Fruit fly (Drosophila melanogaster): ENCODE data around the gene CG31664.

DNA sequence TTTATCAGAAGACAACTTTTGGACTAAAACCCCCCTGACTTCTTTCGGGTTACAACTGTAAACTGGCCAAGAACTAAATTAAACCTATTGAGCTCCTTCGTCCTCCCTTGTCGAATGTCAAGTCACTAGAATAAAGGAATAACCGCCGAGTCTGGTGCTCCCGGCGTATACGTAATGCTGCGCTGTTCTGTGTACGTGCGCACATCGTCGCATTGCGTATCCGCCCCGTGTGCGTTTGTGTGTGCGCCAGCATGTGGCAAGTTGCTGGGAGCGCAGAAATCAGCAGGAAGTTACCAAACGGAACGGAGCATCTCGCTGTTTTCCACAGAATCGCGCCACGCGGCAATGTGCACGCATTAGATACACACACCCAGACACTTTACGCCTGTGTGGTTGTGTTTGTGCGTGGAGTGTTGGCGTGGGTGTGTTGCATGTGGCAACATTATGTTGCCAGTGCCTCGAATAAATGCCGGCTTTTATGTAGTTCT is 47.4 kb upstream of the CG31664 start:
- no peak for TF ChIP-seq fd96Ca (GFP tag; IDR thresholded peaks at IDR 0.05)
- no peak for TF ChIP-seq CG34367 (tag; optimal IDR thresholded peaks at IDR 0.05)
- no peak for TF ChIP-seq CG8159 (tag; optimal IDR thresholded peaks at IDR 0.05)
- no peak for TF ChIP-seq CG13204 (GFP tag; optimal IDR thresholded peaks at IDR 0.05)
- TF ChIP-seq gl (tag; optimal IDR thresholded peaks at IDR 0.05) = no peak
- no peak for TF ChIP-seq CG15710 (tag; optimal IDR thresholded peaks at IDR 0.05)
- TF ChIP-seq rn (GFP tag; IDR thresholded peaks at IDR 0.05) = no peak
- TF ChIP-seq CG9948 (tag; optimal IDR thresholded peaks at IDR 0.05) = no peak
- TF ChIP-seq CG10348 (GFP tag; IDR thresholded peaks at IDR 0.05) = no peak
- TF ChIP-seq CG17806 (tag; optimal IDR thresholded peaks at IDR 0.05) = no peak
- TF ChIP-seq CG8301 (tag; optimal IDR thresholded peaks at IDR 0.05) = no peak
- no peak for TF ChIP-seq EcR (GFP tag; optimal IDR thresholded peaks at IDR 0.05)
- no peak for TF ChIP-seq Pif1B (GFP tag; optimal IDR thresholded peaks at IDR 0.05)
